Worm (Caenorhabditis elegans) whole organism, L2 larva: ENCODE results near the gene T24E12.11.

Experiments
- F13H6.1 ChIP-seq: sonication (generic microtip); optimal IDR thresholded peaks from 2 replicates; lab custom pipeline; 2016; ENCODE audit warnings: missing genetic modification characterization, missing compliant biosample characterization
- R02D3.7 ChIP-seq: fragments of 150-350 bp; optimal IDR thresholded peaks from 2 replicates; lab custom pipeline; 2014; ENCODE audit warnings: missing biosample characterization, missing genetic modification characterization
- Y55F3AM.14 ChIP-seq: fragments of 200-800 bp; sonication (Bioruptor generic); optimal IDR thresholded peaks from 2 replicates; lab custom pipeline; 2018; ENCODE audit warnings: mild to moderate bottlenecking, missing genetic modification characterization, missing compliant biosample characterization
- ZK546.5 ChIP-seq: sonication (generic microtip); optimal IDR thresholded peaks from 2 replicates; lab custom pipeline; 2017; ENCODE audit warnings: missing biosample characterization, missing genetic modification characterization
- alr-1 ChIP-seq: fragments of 150-350 bp; optimal IDR thresholded peaks from 2 replicates; lab custom pipeline; 2014; ENCODE audit warnings: missing biosample characterization, missing genetic modification characterization
- aly-2 ChIP-seq: fragments of 150-350 bp; optimal IDR thresholded peaks from 2 replicates; lab custom pipeline; 2014; ENCODE audit warnings: missing biosample characterization, missing genetic modification characterization
- blmp-1 ChIP-seq: sonication (generic microtip); optimal IDR thresholded peaks from 2 replicates; lab custom pipeline; 2017; ENCODE audit warnings: missing genetic modification characterization, mild to moderate bottlenecking, missing compliant biosample characterization, antibody characterized with exemption, moderate library complexity; ENCODE audit not compliant: insufficient read depth
- ceh-16 ChIP-seq: fragments of 150-350 bp; optimal IDR thresholded peaks from 2 replicates; lab custom pipeline; 2014; ENCODE audit warnings: missing biosample characterization, missing genetic modification characterization
- ceh-82 ChIP-seq: fragments of 150-350 bp; optimal IDR thresholded peaks from 2 replicates; lab custom pipeline; 2014; ENCODE audit warnings: missing biosample characterization, missing genetic modification characterization
- crh-2 ChIP-seq: sonication (generic microtip); optimal IDR thresholded peaks from 2 replicates; lab custom pipeline; 2017; ENCODE audit warnings: missing biosample characterization, missing genetic modification characterization
- dmd-4 ChIP-seq: sonication (generic microtip); optimal IDR thresholded peaks from 2 replicates; lab custom pipeline; 2017; ENCODE audit warnings: missing biosample characterization, missing genetic modification characterization
- egl-27 ChIP-seq: sonication (generic microtip); optimal IDR thresholded peaks from 3 replicates; lab custom pipeline; 2017; ENCODE audit warnings: missing biosample characterization, missing genetic modification reagents, missing genetic modification characterization
- elt-1 ChIP-seq: fragments of 150-350 bp; optimal IDR thresholded peaks from 2 replicates; lab custom pipeline; 2014; ENCODE audit warnings: missing biosample characterization, missing genetic modification characterization
- elt-3 ChIP-seq: sonication (generic microtip); optimal IDR thresholded peaks from 2 replicates; lab custom pipeline; 2017; ENCODE audit warnings: missing biosample characterization, missing genetic modification characterization
- fos-1 ChIP-seq: fragments of 150-350 bp; optimal IDR thresholded peaks from 2 replicates; lab custom pipeline; 2014; ENCODE audit warnings: missing biosample characterization, missing genetic modification characterization
- lin-11 ChIP-seq: fragments of 150-350 bp; sonication (generic microtip); optimal IDR thresholded peaks from 2 replicates; lab custom pipeline; 2014; ENCODE audit warnings: missing biosample characterization, missing genetic modification characterization, inconsistent platforms, mixed read lengths
- lsy-2 ChIP-seq, 2 experiments: fragments of 150-350 bp in 1 of 2; sonication (generic microtip) in 1 of 2; optimal IDR thresholded peaks; 2 replicates each; lab custom pipeline; 2014 to 2017; ENCODE audit warnings: missing biosample characterization in 2 of 2, missing genetic modification characterization in 2 of 2
- mab-5 ChIP-seq: fragments of 150-350 bp; optimal IDR thresholded peaks from 2 replicates; lab custom pipeline; 2014; ENCODE audit warnings: missing biosample characterization, missing genetic modification characterization
- nhr-11 ChIP-seq: fragments of 150-350 bp; optimal IDR thresholded peaks from 2 replicates; lab custom pipeline; 2014; ENCODE audit warnings: missing biosample characterization, missing genetic modification characterization
- nhr-12 ChIP-seq: fragments of 150-350 bp; optimal IDR thresholded peaks from 2 replicates; lab custom pipeline; 2014; ENCODE audit warnings: missing biosample characterization, missing genetic modification characterization
- nhr-129 ChIP-seq: fragments of 150-350 bp; optimal IDR thresholded peaks from 2 replicates; lab custom pipeline; 2014; ENCODE audit warnings: missing biosample characterization, missing genetic modification characterization
- nhr-23 ChIP-seq: fragments of 150-350 bp; optimal IDR thresholded peaks from 2 replicates; lab custom pipeline; 2014; ENCODE audit warnings: missing biosample characterization, missing genetic modification reagents, missing genetic modification characterization
- nhr-237 ChIP-seq: fragments of 150-350 bp; optimal IDR thresholded peaks from 2 replicates; lab custom pipeline; 2014; ENCODE audit warnings: missing biosample characterization, missing genetic modification characterization
- nhr-25 ChIP-seq: fragments of 150-350 bp; sonication (generic microtip); optimal IDR thresholded peaks from 3 replicates; lab custom pipeline; 2014; ENCODE audit warnings: missing biosample characterization, missing genetic modification characterization
- nhr-6 ChIP-seq: fragments of 150-350 bp; optimal IDR thresholded peaks from 2 replicates; lab custom pipeline; 2014; ENCODE audit warnings: missing biosample characterization, missing genetic modification characterization
- sem-4 ChIP-seq: fragments of 150-350 bp; optimal IDR thresholded peaks from 2 replicates; lab custom pipeline; 2014; ENCODE audit warnings: missing biosample characterization, missing genetic modification reagents, missing genetic modification characterization
- skn-1 ChIP-seq: sonication (generic microtip); optimal IDR thresholded peaks from 2 replicates; lab custom pipeline; 2017; ENCODE audit warnings: missing biosample characterization, missing genetic modification characterization
- sma-3 ChIP-seq: sonication (generic microtip); optimal IDR thresholded peaks from 2 replicates; lab custom pipeline; 2016; ENCODE audit warnings: missing genetic modification reagents, missing genetic modification characterization, missing compliant biosample characterization
- sma-9 ChIP-seq, 2 experiments: fragments of 150-350 bp in 1 of 2; sonication (generic microtip) in 1 of 2; optimal IDR thresholded peaks; 2 replicates each; lab custom pipeline; 2014 to 2016; ENCODE audit warnings: missing genetic modification characterization in 2 of 2, mild to moderate bottlenecking in 1 of 2, missing biosample characterization in 1 of 2, missing compliant biosample characterization in 1 of 2, missing genetic modification reagents in 1 of 2, moderate library complexity in 1 of 2
- snpc-4 ChIP-seq: fragments of 150-350 bp; optimal IDR thresholded peaks from 2 replicates; lab custom pipeline; 2014; ENCODE audit warnings: missing biosample characterization, missing genetic modification characterization
- unc-39 ChIP-seq: fragments of 150-350 bp; optimal IDR thresholded peaks from 2 replicates; lab custom pipeline; 2014; ENCODE audit warnings: missing biosample characterization, missing genetic modification characterization
- unc-55 ChIP-seq: fragments of 150-350 bp; sonication (generic microtip); optimal IDR thresholded peaks from 3 replicates; lab custom pipeline; 2014; ENCODE audit warnings: missing biosample characterization, missing genetic modification reagents, missing genetic modification characterization
- unc-62 ChIP-seq: fragments of 150-350 bp; optimal IDR thresholded peaks from 2 replicates; lab custom pipeline; 2014; ENCODE audit warnings: missing biosample characterization, missing genetic modification reagents, missing genetic modification characterization
- zag-1 ChIP-seq: fragments of 150-350 bp; optimal IDR thresholded peaks from 2 replicates; lab custom pipeline; 2014; ENCODE audit warnings: missing biosample characterization, missing genetic modification characterization
- ztf-4 ChIP-seq: fragments of 150-350 bp; optimal IDR thresholded peaks from 2 replicates; lab custom pipeline; 2014; ENCODE audit warnings: missing biosample characterization, missing genetic modification characterization

T24E12.11 gene

ce11 chrII:3806964-3807363 is 27.6 kb upstream of the T24E12.11 start, which contains the start of gene F54D10.4:
TSS of gene F54D10.4 (minus strand) at chrII:3807064.
- TF ChIP-seq egl-27 (no peak), ceh-16 (no peak), ZK546.5 (tag; lab: Kevin White, UChicago) (no peak), alr-1 (tag; lab: Kevin White, UChicago) (no peak), sma-3 (no peak), unc-39 (no peak), R02D3.7 (tag; lab: Kevin White, UChicago) (no peak), aly-2 (tag; lab: Kevin White, UChicago) (no peak), lin-11 (no peak), crh-2 (no peak), nhr-129 (tag; lab: Kevin White, UChicago) (no peak), unc-55 (GFP tag; lab: Kevin White, UChicago) (no peak), elt-3 (tag; lab: Kevin White, UChicago) (no peak), ztf-4 (tag; lab: Kevin White, UChicago) (no peak), ceh-82 (no peak), sma-9 (GFP tag; optimal IDR thresholded peaks at IDR 0.05; lab: Kevin White, UChicago) (no peak), sma-9 (tag; optimal IDR thresholded peaks at IDR 0.05; lab: Kevin White, UChicago) (no peak), F13H6.1 (tag; lab: Kevin White, UChicago) (no peak), nhr-23 (tag; lab: Kevin White, UChicago) (no peak), blmp-1 (tag; lab: Kevin White, UChicago) (no peak), nhr-6 (no peak)

ce11 chrII:3805518-3805917 is 26.2 kb upstream of the T24E12.11 start:
- TF ChIP-seq ceh-16 (no peak), unc-55 (GFP tag; lab: Kevin White, UChicago) (no peak), elt-1 (tag; lab: Kevin White, UChicago) (no peak), nhr-12 (tag; lab: Kevin White, UChicago) (no peak), unc-62 (GFP tag; lab: Kevin White, UChicago) (no peak), unc-39 (no peak), lsy-2 (tag; optimal IDR thresholded peaks at IDR 0.05; lab: Kevin White, UChicago) (no peak), nhr-237 (tag; lab: Kevin White, UChicago) (no peak), ztf-4 (tag; lab: Kevin White, UChicago) (no peak), nhr-25 (tag; lab: Kevin White, UChicago) (no peak), dmd-4 (no peak), mab-5 (tag; lab: Kevin White, UChicago) (no peak), skn-1 (tag; lab: Kevin White, UChicago) (no peak), ceh-82 (no peak)

DNA sequence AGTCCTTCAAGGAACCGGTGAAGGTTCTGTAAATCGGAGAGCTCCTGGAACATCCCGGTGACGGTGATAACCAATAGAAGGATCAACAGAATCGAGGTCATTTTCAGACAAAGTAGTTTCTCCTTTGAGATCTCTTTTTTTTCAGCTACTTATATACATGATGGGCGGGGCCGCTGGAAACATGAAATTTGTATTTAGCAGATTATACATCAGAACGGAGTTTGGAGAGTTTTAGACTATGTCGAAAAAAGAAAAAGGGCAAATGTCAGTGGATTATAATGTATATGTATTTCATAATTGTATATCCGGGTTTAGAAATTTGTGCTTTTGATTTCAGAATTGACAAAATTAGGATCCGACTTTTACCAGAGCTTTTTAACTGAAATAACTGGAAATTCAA is 23.9 kb upstream of the T24E12.11 start, which contains the start of gene ins-32:
TSS of gene ins-32 (minus strand) at position 101 of the 400 bp plus-strand sequence.
- TF ChIP-seq nhr-12 (tag; lab: Kevin White, UChicago) (no peak), lin-11 (no peak), mab-5 (tag; lab: Kevin White, UChicago) (no peak), R02D3.7 (tag; lab: Kevin White, UChicago) (no peak), ceh-16 (no peak), dmd-4 (no peak), zag-1 (tag; lab: Kevin White, UChicago) (no peak), egl-27 (no peak)
- TF ChIP-seq, all 48 proteins: peak for 0

ce11 chrII:3795323-3795722 is 16.0 kb upstream of the T24E12.11 start, which contains the start of gene Y8A9A.2:
TSS of gene Y8A9A.2 (plus strand) at chrII:3795623.
- TF ChIP-seq sem-4 (tag; lab: Kevin White, UChicago): no peak
- TF ChIP-seq fos-1 (tag; lab: Kevin White, UChicago): no peak
- no peak for TF ChIP-seq ceh-16
- no peak for TF ChIP-seq nhr-11 (tag; lab: Kevin White, UChicago)
- no peak for TF ChIP-seq Y55F3AM.14
- no peak for TF ChIP-seq nhr-25 (tag; lab: Kevin White, UChicago)
- no peak for TF ChIP-seq nhr-237 (tag; lab: Kevin White, UChicago)
- TF ChIP-seq blmp-1 (tag; lab: Kevin White, UChicago): no peak
- no peak for TF ChIP-seq snpc-4 (tag; lab: Kevin White, UChicago)
- TF ChIP-seq nhr-129 (tag; lab: Kevin White, UChicago): no peak
- TF ChIP-seq unc-62 (GFP tag; lab: Kevin White, UChicago): no peak
- no peak for TF ChIP-seq dmd-4
- no peak for TF ChIP-seq unc-39
